Fruit fly (Drosophila melanogaster): ENCODE data around the gene CG9837.

dm6 chr3R:8814029-8814647 is 759 bp upstream of the CG9837 start:
- TF ChIP-seq CG6854 (GFP tag; optimal IDR thresholded peaks at IDR 0.05) (no peak), CG6808 (GFP tag; optimal IDR thresholded peaks at IDR 0.05) (peak; percentile 16), Hr38 (GFP tag; optimal IDR thresholded peaks at IDR 0.05) (no peak), CG32006 (GFP tag; optimal IDR thresholded peaks at IDR 0.05) (no peak), Ets21C (GFP tag; optimal IDR thresholded peaks at IDR 0.05) (no peak), CG15336 (GFP tag; IDR thresholded peaks at IDR 0.05) (no peak), Blimp-1 (GFP tag; optimal IDR thresholded peaks at IDR 0.05) (no peak), CG10669 (GFP tag; optimal IDR thresholded peaks at IDR 0.05) (no peak), CG16779 (tag; optimal IDR thresholded peaks at IDR 0.05) (no peak), CG3032 (tag; optimal IDR thresholded peaks at IDR 0.05) (no peak)

Data from whole organism, prepupa.